Worm (Caenorhabditis elegans): Measurements from ENCODE around the gene frpr-5.

DNA sequence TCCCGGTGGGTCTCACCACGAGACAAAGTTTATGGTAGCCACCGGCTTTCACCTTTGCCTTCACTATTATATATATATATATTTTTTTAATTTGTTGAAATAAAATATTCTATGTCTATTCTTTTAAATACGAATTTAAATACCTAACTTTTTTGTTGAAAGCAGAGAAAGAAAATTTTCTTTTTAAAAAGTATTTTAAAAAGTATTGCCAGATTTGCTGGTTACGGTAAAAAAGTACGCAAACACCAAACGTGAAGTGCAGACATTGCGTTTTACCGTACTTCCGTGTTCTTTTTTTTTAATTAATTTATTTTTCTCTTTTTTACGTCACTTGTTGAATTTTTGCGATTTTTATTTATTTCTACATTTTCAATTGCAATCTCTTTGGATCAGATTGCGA is 24.1 kb upstream of the frpr-5 start, which contains the start of gene C56A3.8:
- no peak for TF ChIP-seq egl-27 (tag; optimal IDR thresholded peaks at IDR 0.05)
- TF ChIP-seq unc-62 (GFP tag; optimal IDR thresholded peaks at IDR 0.05): no peak
- no peak for TF ChIP-seq sem-4 (tag; optimal IDR thresholded peaks at IDR 0.05)
- no peak for TF ChIP-seq alr-1 (tag; optimal IDR thresholded peaks at IDR 0.05)
- no peak for TF ChIP-seq zag-1 (tag; optimal IDR thresholded peaks at IDR 0.05)
